Worm (Caenorhabditis elegans) whole organism, midembryonic: Measurements from ENCODE around the gene bli-1.

Experiments used
- T22C8.4 ChIP-seq: fragments of 200-800 bp; sonication (Bioruptor generic); IDR thresholded peaks from 2 replicates; pipeline ENCODE4 v1.3.6; 2022; ENCODE audit warnings: missing genetic modification characterization, missing compliant biosample characterization
- cog-1 ChIP-seq: sonication (generic microtip); optimal IDR thresholded peaks from 2 replicates; lab custom pipeline; 2016; ENCODE audit warnings: missing genetic modification characterization, missing compliant biosample characterization
- flt-1 ChIP-seq: fragments of 200-800 bp; sonication (Bioruptor generic); IDR thresholded peaks from 2 replicates; pipeline ENCODE4 v1.3.6; 2022; ENCODE audit warnings: missing genetic modification characterization, missing compliant biosample characterization
- klf-2 ChIP-seq: fragments of 200-800 bp; sonication (Bioruptor generic); conservative IDR thresholded peaks from 2 replicates; pipeline ENCODE4 v1.3.6; 2022; ENCODE audit warnings: missing genetic modification reagents, missing genetic modification characterization, missing compliant biosample characterization
- med-1 ChIP-seq: sonication (generic microtip); optimal IDR thresholded peaks from 2 replicates; lab custom pipeline; 2017; ENCODE audit warnings: missing genetic modification characterization, mild to moderate bottlenecking, missing compliant biosample characterization, antibody characterized with exemption, missing genetic modification reagents; ENCODE audit not compliant: insufficient read depth
- ref-1 ChIP-seq: fragments of 200-800 bp; sonication (Bioruptor generic); conservative IDR thresholded peaks from 2 replicates; pipeline ENCODE4 v1.3.6; 2022; ENCODE audit warnings: missing genetic modification reagents, missing genetic modification characterization, missing compliant biosample characterization
- tab-1 ChIP-seq: fragments of 200-800 bp; sonication (Bioruptor generic); IDR thresholded peaks from 2 replicates; pipeline ENCODE4 v1.3.6; 2022; ENCODE audit warnings: missing genetic modification characterization, missing compliant biosample characterization
- ztf-23 ChIP-seq: fragments of 200-800 bp; sonication (Bioruptor generic); IDR thresholded peaks from 2 replicates; pipeline ENCODE4 v1.3.6; 2022; ENCODE audit warnings: missing genetic modification reagents, missing genetic modification characterization, missing compliant biosample characterization
- ztf-29 ChIP-seq: fragments of 200-800 bp; sonication (Bioruptor generic); IDR thresholded peaks from 2 replicates; pipeline ENCODE4 v1.3.6; 2022; ENCODE audit warnings: missing genetic modification reagents, missing genetic modification characterization, missing compliant biosample characterization

The bli-1 gene

ce11 chrII:10708660-10709059 lies at the start of gene bli-1:
bli-1 (plus strand) TSS chrII:10708960.
- no peak for TF ChIP-seq T22C8.4 (GFP tag; lab: Robert Waterston, UW)
- TF ChIP-seq cog-1 (tag; lab: Kevin White, UChicago) = no peak
- no peak for TF ChIP-seq med-1 (GFP tag; lab: Kevin White, UChicago)
- TF ChIP-seq ref-1 (GFP tag; lab: Robert Waterston, UW) = no peak
- TF ChIP-seq ztf-29 (GFP tag; lab: Robert Waterston, UW) = no peak
- TF ChIP-seq flt-1 = no peak
- no peak for TF ChIP-seq tab-1
- TF ChIP-seq ztf-23 = no peak
- TF ChIP-seq klf-2 (GFP tag; lab: Robert Waterston, UW) = no peak

ce11 chrII:10659585-10659984 lies 49.2 kb upstream of the bli-1 start:
- no peak for TF ChIP-seq ztf-23

ce11 chrII:10660892-10661291 lies 47.9 kb upstream of the bli-1 start, which contains the start of gene marc-2:
marc-2 (minus strand) TSS chrII:10660992.
- TF ChIP-seq cog-1 (tag; lab: Kevin White, UChicago) = no peak

- TF ChIP-seq ztf-23 (no peak), med-1 (GFP tag; lab: Kevin White, UChicago) (no peak), cog-1 (tag; lab: Kevin White, UChicago) (no peak)
These were observed 47.2 kb upstream of the bli-1 start for ce11 chrII:10661448-10662064.

ce11 chrII:10662279-10662678 lies 46.5 kb upstream of the bli-1 start:
- TF ChIP-seq flt-1 (0 out of 2 replicates have a peak, but pooled peaks have one; percentile 35), tab-1 (no peak)

ce11 chrII:10662698-10663097 lies 46.1 kb upstream of the bli-1 start, which contains the start of gene D2089.8:
D2089.8 (minus strand) TSS chrII:10662781.
- no peak for TF ChIP-seq ztf-23
- no peak for TF ChIP-seq T22C8.4 (GFP tag; lab: Robert Waterston, UW)
- no peak for TF ChIP-seq ref-1 (GFP tag; lab: Robert Waterston, UW)
- TF ChIP-seq ztf-29 (GFP tag; lab: Robert Waterston, UW) = no peak
- no peak for TF ChIP-seq tab-1
- no peak for TF ChIP-seq med-1 (GFP tag; lab: Kevin White, UChicago)
- TF ChIP-seq cog-1 (tag; lab: Kevin White, UChicago) = no peak
- TF ChIP-seq klf-2 (GFP tag; lab: Robert Waterston, UW) = no peak
- TF ChIP-seq flt-1 = no peak

- no peak for TF ChIP-seq cog-1 (tag; lab: Kevin White, UChicago)
- TF ChIP-seq tab-1 = no peak
- no peak for TF ChIP-seq flt-1
- no peak for TF ChIP-seq ref-1 (GFP tag; lab: Robert Waterston, UW)
- TF ChIP-seq ztf-29 (GFP tag; lab: Robert Waterston, UW) = no peak
- no peak for TF ChIP-seq T22C8.4 (GFP tag; lab: Robert Waterston, UW)
- no peak for TF ChIP-seq klf-2 (GFP tag; lab: Robert Waterston, UW)
- TF ChIP-seq med-1 (GFP tag; lab: Kevin White, UChicago) = no peak
These were observed 43.7 kb upstream of the bli-1 start, which contains the start of gene D2089.3 for ce11 chrII:10665031-10665430. D2089.3 (minus strand) TSS chrII:10665131.

ce11 chrII:10675302-10675701 lies 33.5 kb upstream of the bli-1 start, which contains the start of gene ptb-1:
ptb-1 (plus strand) TSS chrII:10675602.
- TF ChIP-seq T22C8.4 (GFP tag; lab: Robert Waterston, UW) = no peak
- TF ChIP-seq med-1 (GFP tag; lab: Kevin White, UChicago) = no peak

ce11 chrII:10680130-10680529 lies 28.6 kb upstream of the bli-1 start:
- TF ChIP-seq tab-1 (no peak), med-1 (GFP tag; lab: Kevin White, UChicago) (no peak), flt-1 (no peak), klf-2 (GFP tag; lab: Robert Waterston, UW) (no peak), ztf-23 (no peak), ztf-29 (GFP tag; lab: Robert Waterston, UW) (no peak), ref-1 (GFP tag; lab: Robert Waterston, UW) (no peak), T22C8.4 (GFP tag; lab: Robert Waterston, UW) (no peak), cog-1 (tag; lab: Kevin White, UChicago) (no peak)

ce11 chrII:10680614-10681013 lies 28.1 kb upstream of the bli-1 start:
- no peak for TF ChIP-seq klf-2 (GFP tag; lab: Robert Waterston, UW)
- no peak for TF ChIP-seq ref-1 (GFP tag; lab: Robert Waterston, UW)
- no peak for TF ChIP-seq flt-1
- no peak for TF ChIP-seq ztf-29 (GFP tag; lab: Robert Waterston, UW)
- TF ChIP-seq med-1 (GFP tag; lab: Kevin White, UChicago) = no peak
- TF ChIP-seq ztf-23 = no peak
- no peak for TF ChIP-seq cog-1 (tag; lab: Kevin White, UChicago)
- TF ChIP-seq tab-1 = no peak
- TF ChIP-seq T22C8.4 (GFP tag; lab: Robert Waterston, UW) = no peak

- TF ChIP-seq tab-1 (no peak), ztf-29 (GFP tag; lab: Robert Waterston, UW) (no peak), med-1 (GFP tag; lab: Kevin White, UChicago) (no peak), flt-1 (no peak), klf-2 (GFP tag; lab: Robert Waterston, UW) (no peak), ref-1 (GFP tag; lab: Robert Waterston, UW) (no peak), ztf-23 (no peak), cog-1 (tag; lab: Kevin White, UChicago) (no peak), T22C8.4 (GFP tag; lab: Robert Waterston, UW) (no peak)
These were observed 23.8 kb upstream of the bli-1 start for ce11 chrII:10684954-10685353.
